Worm (Caenorhabditis elegans): ENCODE measurements around the gene istr-1.

The istr-1 gene

DNA sequence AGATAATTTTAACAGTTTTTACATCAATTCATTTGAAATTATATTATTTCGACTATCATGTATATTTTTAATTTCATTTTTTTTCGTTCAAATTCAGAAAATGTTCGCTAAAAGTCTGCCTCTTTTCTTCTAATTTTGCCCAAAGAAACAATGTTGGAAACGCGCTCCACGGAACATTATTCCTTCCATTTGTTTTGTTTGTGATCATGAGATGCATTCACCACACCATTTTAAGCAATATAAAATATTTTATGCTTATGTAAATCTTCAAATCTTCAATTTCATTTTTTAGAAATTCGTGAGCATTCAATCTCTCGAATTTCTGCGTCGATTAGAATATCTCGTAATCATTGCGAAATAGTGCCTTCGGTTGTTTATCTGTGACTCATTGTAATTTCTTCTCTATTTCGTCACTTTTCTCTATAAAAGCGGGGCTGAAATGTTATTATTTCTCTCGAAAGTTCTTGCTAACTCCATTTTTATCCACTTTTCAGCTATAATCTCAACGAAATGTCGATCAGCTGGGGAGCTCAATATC is at the start of gene istr-1 (continued):
- TF ChIP-seq hmg-1.1 (GFP tag; IDR thresholded peaks at IDR 0.05) (no peak), ctbp-1 (GFP tag; IDR thresholded peaks at IDR 0.05) (no peak), Y105C5A.15 (GFP tag; IDR thresholded peaks at IDR 0.05) (no peak), nhr-48 (tag; optimal IDR thresholded peaks at IDR 0.05) (no peak), jun-1 (tag; optimal IDR thresholded peaks at IDR 0.05) (no peak), egl-43 (GFP tag; IDR thresholded peaks at IDR 0.05) (no peak), duxl-1 (tag; optimal IDR thresholded peaks at IDR 0.05; ENCODE audit: poor library complexity) (no peak)

DNA sequence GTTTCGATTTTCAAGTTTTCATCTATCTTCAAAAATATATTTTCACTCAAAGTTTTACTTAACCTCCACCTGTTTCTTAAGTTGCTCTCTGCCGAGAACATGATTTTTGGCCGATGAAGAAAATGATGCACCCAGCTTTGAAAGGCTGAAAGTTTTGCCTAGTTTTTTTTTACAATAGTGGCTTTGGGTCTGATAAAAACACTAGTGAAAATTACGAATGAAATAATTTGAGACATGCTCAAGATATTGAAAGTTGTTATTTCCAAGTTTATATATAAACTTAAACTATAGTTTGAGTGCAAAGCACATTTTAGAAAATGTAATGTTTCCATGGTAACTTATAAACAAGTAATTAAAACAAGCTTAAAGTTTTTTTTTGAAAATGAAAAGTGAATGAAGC is 48.4 kb upstream of the istr-1 start, which contains the start of gene gpa-9:
TSS of gene gpa-9 (minus strand) at position 101 of the 400 bp plus-strand sequence.
- TF ChIP-seq ces-1 (GFP tag; optimal IDR thresholded peaks at IDR 0.05) = no peak

DNA sequence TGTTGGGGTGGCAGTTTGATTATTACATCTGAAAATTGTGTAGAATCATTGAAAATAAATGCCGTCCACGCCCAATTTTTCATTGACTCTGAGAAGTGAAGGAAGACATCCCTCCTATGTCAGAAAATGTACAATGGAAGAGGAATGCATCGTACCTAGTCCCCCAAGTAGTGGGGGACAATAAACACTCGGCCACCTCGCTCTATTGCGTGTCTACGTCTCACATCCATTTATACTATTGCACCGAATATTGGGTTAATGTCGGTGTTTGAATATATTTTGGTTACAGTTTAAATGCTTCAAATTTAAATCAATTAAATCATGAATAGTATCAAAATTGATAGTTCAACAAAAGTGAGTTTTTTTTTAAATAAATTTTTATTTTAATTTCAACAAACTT is 48.0 kb upstream of the istr-1 start, which contains the start of gene lin-25:
TSS of gene lin-25 (plus strand) at position 290 of the 400 bp plus-strand sequence.
- no peak for TF ChIP-seq unc-62 (GFP tag; optimal IDR thresholded peaks at IDR 0.05 in 1 of 2)
- TF ChIP-seq unc-62 (tag; optimal IDR thresholded peaks at IDR 0.05) = no peak
- TF ChIP-seq nhr-28 (tag; optimal IDR thresholded peaks at IDR 0.05) = peak; percentile 57
- TF ChIP-seq spr-1 (tag; optimal IDR thresholded peaks at IDR 0.05) = no peak
- no peak for TF ChIP-seq nhr-102 (tag; optimal IDR thresholded peaks at IDR 0.05)
- TF ChIP-seq mdl-1 (tag; optimal IDR thresholded peaks at IDR 0.05) = no peak
- peak; percentile 52 for TF ChIP-seq mxl-3 (GFP tag; optimal IDR thresholded peaks at IDR 0.05)
- TF ChIP-seq lin-1 (GFP tag; IDR thresholded peaks at IDR 0.05) = no peak
- TF ChIP-seq unc-39 (tag; optimal IDR thresholded peaks at IDR 0.05) = no peak
- no peak for TF ChIP-seq zfp-3 (GFP tag; conservative IDR thresholded peaks at IDR 0.05)
- TF ChIP-seq lsy-2 (tag; optimal IDR thresholded peaks at IDR 0.05) = peak in 1 of 2 experiments; percentile 54
- no peak for TF ChIP-seq vab-7 (GFP tag; IDR thresholded peaks at IDR 0.05)
- TF ChIP-seq nhr-42 (GFP tag; IDR thresholded peaks at IDR 0.05) = no peak
- peak; percentile 27 for TF ChIP-seq pqm-1 (tag; optimal IDR thresholded peaks at IDR 0.05)
- no peak for TF ChIP-seq egl-43 (GFP tag; IDR thresholded peaks at IDR 0.05)
- peak; percentile 36 for TF ChIP-seq nhr-6 (tag; optimal IDR thresholded peaks at IDR 0.05)
- no peak for TF ChIP-seq saeg-2 (GFP tag; IDR thresholded peaks at IDR 0.05)
- no peak for TF ChIP-seq lin-38 (GFP tag; IDR thresholded peaks at IDR 0.05)
- TF ChIP-seq Y5F2A.4 (GFP tag; optimal IDR thresholded peaks at IDR 0.05) = no peak

DNA sequence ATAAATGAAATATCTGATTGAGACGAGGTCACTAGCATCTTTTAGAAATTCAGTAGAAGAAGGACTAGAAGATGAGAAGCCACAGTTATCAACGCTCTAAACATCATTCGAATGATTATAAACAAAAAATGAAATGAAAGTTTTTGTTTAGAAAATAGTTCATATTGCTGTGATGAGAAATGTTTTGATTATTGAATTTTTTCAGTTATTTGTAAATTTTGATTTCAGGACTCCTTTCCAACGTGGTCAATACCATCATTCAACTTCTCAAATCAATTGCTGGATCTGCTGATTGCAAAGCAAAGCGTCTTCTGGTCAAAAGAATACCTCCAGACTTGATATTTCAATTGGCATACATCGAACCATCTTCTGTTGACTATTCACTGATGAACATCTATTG is 39.5 kb upstream of the istr-1 start, which contains the start of gene W05B10.6:
TSS of gene W05B10.6 (minus strand) at position 101 of the 400 bp plus-strand sequence.
- TF ChIP-seq mdl-1 (tag; optimal IDR thresholded peaks at IDR 0.05) (no peak), skn-1 (tag; optimal IDR thresholded peaks at IDR 0.05) (no peak), hlh-30 (tag; optimal IDR thresholded peaks at IDR 0.05; ENCODE audit: insufficient read depth) (no peak)

DNA sequence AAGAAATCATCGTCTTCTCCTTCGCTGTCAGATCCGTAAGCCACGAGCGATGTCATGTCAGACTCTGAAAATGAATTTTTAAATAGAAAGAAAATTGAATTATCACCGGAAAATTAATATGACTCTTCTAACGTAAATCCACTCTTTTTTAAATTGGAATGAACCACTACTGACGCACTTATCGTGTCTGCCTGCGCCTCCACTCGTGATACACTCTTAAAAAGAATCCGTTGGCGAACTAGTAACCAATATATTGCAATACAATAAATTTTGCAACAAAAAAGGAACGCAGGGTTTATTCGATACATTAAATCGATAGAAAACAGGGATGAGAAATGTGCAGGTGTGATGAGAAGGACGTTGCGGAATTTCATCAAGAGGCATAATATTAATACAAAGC is 38.2 kb upstream of the istr-1 start, which contains the start of gene ccch-3:
TSS of gene ccch-3 (minus strand) at position 262 of the 400 bp plus-strand sequence.
- TF ChIP-seq nhr-77 (tag; optimal IDR thresholded peaks at IDR 0.05) (peak; percentile 53), lin-29 (GFP tag; IDR thresholded peaks at IDR 0.05) (no peak), Y75B8A.6 (GFP tag; IDR thresholded peaks at IDR 0.05) (0 out of 2 replicates have a peak, but pooled peaks have one; percentile 56), skn-1 (tag; optimal IDR thresholded peaks at IDR 0.05) (no peak), zfp-3 (GFP tag; conservative IDR thresholded peaks at IDR 0.05) (no peak), mes-2 (tag; optimal IDR thresholded peaks at IDR 0.05; ENCODE audit: poor library complexity, severe bottlenecking) (peak; percentile 87), daf-16 (GFP tag; optimal IDR thresholded peaks at IDR 0.05) (no peak), daf-16 (tag; optimal IDR thresholded peaks at IDR 0.05) (peak; percentile 28), madf-5 (GFP tag; IDR thresholded peaks at IDR 0.05) (no peak), zfp-2 (tag; optimal IDR thresholded peaks at IDR 0.05) (no peak), F10B5.3 (tag; optimal IDR thresholded peaks at IDR 0.05) (no peak), nhr-28 (tag; optimal IDR thresholded peaks at IDR 0.05) (peak; percentile 56), gei-8 (GFP tag; optimal IDR thresholded peaks at IDR 0.05) (peak; percentile 13), snpc-4 (tag; optimal IDR thresholded peaks at IDR 0.05) (no peak), daf-8 (GFP tag; IDR thresholded peaks at IDR 0.05) (no peak), php-3 (GFP tag; IDR thresholded peaks at IDR 0.05) (no peak), Y105C5A.15 (GFP tag; IDR thresholded peaks at IDR 0.05) (no peak), ztf-7 (tag; optimal IDR thresholded peaks at IDR 0.05) (no peak), zip-2 (tag; optimal IDR thresholded peaks at IDR 0.05) (no peak), zip-11 (GFP tag; IDR thresholded peaks at IDR 0.05) (no peak), lin-39 (tag; optimal IDR thresholded peaks at IDR 0.05) (no peak)
